Worm (Caenorhabditis elegans): ENCODE results near the gene W06A7.4.
"Not testable (repeated sequence)": the region's sequence is repeated elsewhere in the genome, so short reads cannot be mapped to it uniquely, and the experiment has no call there.

DNA sequence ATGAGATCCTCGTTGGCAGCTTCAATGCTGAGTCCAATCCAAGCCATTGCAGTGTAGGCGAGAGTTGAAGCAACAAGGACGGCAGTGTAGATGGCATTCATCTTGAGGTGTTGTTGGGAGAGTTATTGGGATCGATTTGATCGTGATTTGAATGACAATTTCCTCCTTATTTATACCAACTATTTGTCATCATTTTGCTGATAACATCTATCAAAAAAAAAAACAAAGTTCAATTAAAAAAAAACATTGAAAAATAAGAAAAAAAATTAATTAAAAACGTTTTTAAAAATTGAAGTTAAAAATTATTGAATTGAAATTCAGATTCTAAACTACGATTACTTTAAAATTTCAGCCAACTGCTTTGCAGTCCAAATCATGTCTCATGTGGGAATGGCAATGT is 2.7 kb downstream of the W06A7.4 start, which contains the start of gene nspa-8:
- not testable (repeated sequence) for TF ChIP-seq sptf-1 (tag; optimal IDR thresholded peaks at IDR 0.05); pha-4 (tag; optimal IDR thresholded peaks at IDR 0.05); unc-39 (tag; optimal IDR thresholded peaks at IDR 0.05); nhr-237 (tag; optimal IDR thresholded peaks at IDR 0.05); nhr-76 (tag; optimal IDR thresholded peaks at IDR 0.05); unc-62 (GFP tag; optimal IDR thresholded peaks at IDR 0.05); mls-2 (tag; optimal IDR thresholded peaks at IDR 0.05); ztf-11 (tag; optimal IDR thresholded peaks at IDR 0.05); bed-3 (GFP tag; optimal IDR thresholded peaks at IDR 0.05); ceh-43 (GFP tag; optimal IDR thresholded peaks at IDR 0.05); nhr-12 (tag; optimal IDR thresholded peaks at IDR 0.05); zip-8 (tag; optimal IDR thresholded peaks at IDR 0.05); elt-1 (tag; optimal IDR thresholded peaks at IDR 0.05; ENCODE audit: borderline replicate concordance, insufficient read depth)

Measured in whole organism, mixed stage, embryonic.